Worm (Caenorhabditis elegans): Measurements from ENCODE around the gene F52E1.3.

The F52E1.3 gene

ce11 chrV:8400808-8401207 is 6.2 kb downstream of the F52E1.3 start:
- TF ChIP-seq ceh-9 (tag; optimal IDR thresholded peaks at IDR 0.05) (no peak), ceh-18 (tag; optimal IDR thresholded peaks at IDR 0.05) (no peak), mec-3 (tag; optimal IDR thresholded peaks at IDR 0.05; ENCODE audit: borderline replicate concordance) (no peak), ceh-34 (tag; optimal IDR thresholded peaks at IDR 0.05) (no peak), ceh-2 (tag; optimal IDR thresholded peaks at IDR 0.05) (no peak), pat-9 (tag; optimal IDR thresholded peaks at IDR 0.05) (no peak), K02D7.2 (tag; optimal IDR thresholded peaks at IDR 0.05) (no peak), ceh-24 (tag; optimal IDR thresholded peaks at IDR 0.05) (no peak)

- TF ChIP-seq ceh-9 (tag; optimal IDR thresholded peaks at IDR 0.05) (no peak), Y22D7AL.16 (tag; optimal IDR thresholded peaks at IDR 0.05) (no peak), ceh-31 (tag; optimal IDR thresholded peaks at IDR 0.05) (no peak), fax-1 (tag; optimal IDR thresholded peaks at IDR 0.05) (no peak), mec-3 (tag; optimal IDR thresholded peaks at IDR 0.05; ENCODE audit: borderline replicate concordance) (no peak), tbx-2 (tag; optimal IDR thresholded peaks at IDR 0.05) (no peak), zip-5 (tag; optimal IDR thresholded peaks at IDR 0.05) (no peak), lim-6 (tag; optimal IDR thresholded peaks at IDR 0.05) (no peak), ceh-48 (tag; optimal IDR thresholded peaks at IDR 0.05) (no peak), K09A11.1 (tag; optimal IDR thresholded peaks at IDR 0.05; ENCODE audit: insufficient read depth) (no peak), nhr-11 (tag; optimal IDR thresholded peaks at IDR 0.05) (no peak), C38D4.7 (GFP tag; optimal IDR thresholded peaks at IDR 0.05) (no peak), ahr-1 (tag; optimal IDR thresholded peaks at IDR 0.05) (no peak), pat-9 (tag; optimal IDR thresholded peaks at IDR 0.05) (no peak), pag-3 (tag; optimal IDR thresholded peaks at IDR 0.05; ENCODE audit: borderline replicate concordance) (no peak), ceh-14 (tag; optimal IDR thresholded peaks at IDR 0.05) (no peak), hlh-8 (tag; optimal IDR thresholded peaks at IDR 0.05) (no peak), fkh-10 (GFP tag; optimal IDR thresholded peaks at IDR 0.05) (no peak), ceh-2 (tag; optimal IDR thresholded peaks at IDR 0.05) (no peak), hlh-30 (tag; optimal IDR thresholded peaks at IDR 0.05; ENCODE audit: insufficient read depth) (no peak)
These were observed 6.7 kb downstream of the F52E1.3 start for ce11 chrV:8401267-8401666.

- no peak for TF ChIP-seq madf-2 (tag; optimal IDR thresholded peaks at IDR 0.05)
- no peak for TF ChIP-seq npax-4 (tag; optimal IDR thresholded peaks at IDR 0.05)
- no peak for TF ChIP-seq ttx-3 (tag; optimal IDR thresholded peaks at IDR 0.05)
These were observed 7.8 kb downstream of the F52E1.3 start, which contains the start of gene F52E1.9 for ce11 chrV:8402392-8402791. Gene F52E1.9, minus strand, starts transcription at chrV:8402669.

- no peak for TF ChIP-seq C38D4.7 (GFP tag; optimal IDR thresholded peaks at IDR 0.05)
- TF ChIP-seq rnt-1 (tag; optimal IDR thresholded peaks at IDR 0.05), result no peak
- TF ChIP-seq unc-86 (tag; optimal IDR thresholded peaks at IDR 0.05), result no peak
- no peak for TF ChIP-seq tbx-2 (tag; optimal IDR thresholded peaks at IDR 0.05)
- TF ChIP-seq nhr-11 (tag; optimal IDR thresholded peaks at IDR 0.05), result no peak
- TF ChIP-seq unc-3 (GFP tag; conservative IDR thresholded peaks at IDR 0.05), result no peak
- TF ChIP-seq unc-3 (tag; optimal IDR thresholded peaks at IDR 0.05), result no peak
- no peak for TF ChIP-seq lim-6 (tag; optimal IDR thresholded peaks at IDR 0.05)
- no peak for TF ChIP-seq lin-11 (tag; optimal IDR thresholded peaks at IDR 0.05)
- TF ChIP-seq fax-1 (tag; optimal IDR thresholded peaks at IDR 0.05), result no peak
- no peak for TF ChIP-seq pha-4 (tag; optimal IDR thresholded peaks at IDR 0.05)
- no peak for TF ChIP-seq nfya-1 (tag; optimal IDR thresholded peaks at IDR 0.05)
- TF ChIP-seq sox-2 (GFP tag; IDR thresholded peaks at IDR 0.05), result no peak
- TF ChIP-seq pros-1 (tag; optimal IDR thresholded peaks at IDR 0.05), result no peak
- no peak for TF ChIP-seq pqm-1 (tag; optimal IDR thresholded peaks at IDR 0.05)
- no peak for TF ChIP-seq ceh-2 (tag; optimal IDR thresholded peaks at IDR 0.05)
- TF ChIP-seq ceh-24 (tag; optimal IDR thresholded peaks at IDR 0.05), result no peak
These were observed 8.6 kb downstream of the F52E1.3 start for ce11 chrV:8403152-8403551.
